Fruit fly (Drosophila melanogaster): ENCODE measurements around the gene CG2076.

The CG2076 gene

DNA sequence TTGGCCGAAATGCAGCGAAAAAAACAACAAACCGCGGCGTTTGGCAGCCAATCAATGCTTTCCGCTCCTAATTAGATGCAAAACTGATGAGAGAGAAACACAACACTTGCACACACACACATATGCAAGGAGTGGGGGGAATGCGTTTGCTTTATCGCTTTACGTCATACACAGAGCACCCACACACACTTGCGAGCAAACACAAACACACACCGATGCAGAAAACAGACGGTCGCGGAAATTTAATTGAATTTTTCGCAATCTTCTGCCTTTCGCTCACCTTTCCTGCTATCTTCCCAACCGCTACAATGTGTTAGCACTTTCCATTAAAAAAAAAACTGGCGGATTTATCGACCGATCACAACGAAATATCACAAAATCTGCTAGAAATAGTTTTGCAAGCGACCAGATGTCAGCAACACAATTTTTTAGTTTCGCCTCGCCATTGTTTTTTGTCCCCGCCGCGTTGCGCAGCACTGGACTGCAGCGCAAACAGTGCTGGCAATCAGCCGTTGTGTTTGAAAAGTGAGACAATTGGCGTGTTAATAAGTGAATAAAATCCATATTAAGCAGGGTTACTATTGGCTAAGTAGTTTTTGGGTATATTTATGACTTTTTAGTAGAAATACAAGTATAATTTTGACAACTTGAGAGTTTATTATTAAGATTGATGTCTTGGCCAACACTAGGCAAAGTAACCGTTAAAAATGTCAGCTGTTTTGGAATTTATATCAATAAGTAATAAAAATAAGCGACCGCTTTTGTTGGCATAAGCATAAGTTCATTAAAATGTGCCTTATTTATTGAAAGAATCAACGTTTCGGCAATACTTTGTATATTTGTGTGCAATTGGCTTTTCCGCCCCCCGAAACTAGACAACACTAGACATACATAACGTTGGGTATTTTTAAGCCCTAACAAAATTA is 46.8 kb downstream of the CG2076 start, which contains the start of gene Klp10A (continued):
- TF ChIP-seq salr (GFP tag; optimal IDR thresholded peaks at IDR 0.05): no peak
- TF ChIP-seq CG11902 (GFP tag; optimal IDR thresholded peaks at IDR 0.05): no peak
- peak; percentile 76 for TF ChIP-seq svp (GFP tag)
- no peak for TF ChIP-seq net (GFP tag; optimal IDR thresholded peaks at IDR 0.05)
- peak; percentile 87 for TF ChIP-seq vri (GFP tag; optimal IDR thresholded peaks at IDR 0.05)
- TF ChIP-seq fd59A (GFP tag; optimal IDR thresholded peaks at IDR 0.05): no peak
- TF ChIP-seq ss (GFP tag; optimal IDR thresholded peaks at IDR 0.05): no peak
- TF ChIP-seq CG7368 (GFP tag; optimal IDR thresholded peaks at IDR 0.05): peak; percentile 34
- TF ChIP-seq Sox15 (GFP tag; optimal IDR thresholded peaks at IDR 0.05): no peak
- no peak for TF ChIP-seq CG3919 (GFP tag; optimal IDR thresholded peaks at IDR 0.05)
- TF ChIP-seq CG11294 (GFP tag; IDR thresholded peaks at IDR 0.05): no peak
- TF ChIP-seq CG10631 (GFP tag; optimal IDR thresholded peaks at IDR 0.05): peak; percentile 36
- no peak for TF ChIP-seq CG6792 (GFP tag; optimal IDR thresholded peaks at IDR 0.05)
- no peak for TF ChIP-seq Ets96B (tag; optimal IDR thresholded peaks at IDR 0.05)
- TF ChIP-seq esn (GFP tag; optimal IDR thresholded peaks at IDR 0.05): peak; percentile 35
- TF ChIP-seq dac (GFP tag; optimal IDR thresholded peaks at IDR 0.05): no peak
- no peak for TF ChIP-seq CG6854 (GFP tag; optimal IDR thresholded peaks at IDR 0.05)
- peak; percentile 37 for TF ChIP-seq topi (GFP tag; optimal IDR thresholded peaks at IDR 0.05)

DNA sequence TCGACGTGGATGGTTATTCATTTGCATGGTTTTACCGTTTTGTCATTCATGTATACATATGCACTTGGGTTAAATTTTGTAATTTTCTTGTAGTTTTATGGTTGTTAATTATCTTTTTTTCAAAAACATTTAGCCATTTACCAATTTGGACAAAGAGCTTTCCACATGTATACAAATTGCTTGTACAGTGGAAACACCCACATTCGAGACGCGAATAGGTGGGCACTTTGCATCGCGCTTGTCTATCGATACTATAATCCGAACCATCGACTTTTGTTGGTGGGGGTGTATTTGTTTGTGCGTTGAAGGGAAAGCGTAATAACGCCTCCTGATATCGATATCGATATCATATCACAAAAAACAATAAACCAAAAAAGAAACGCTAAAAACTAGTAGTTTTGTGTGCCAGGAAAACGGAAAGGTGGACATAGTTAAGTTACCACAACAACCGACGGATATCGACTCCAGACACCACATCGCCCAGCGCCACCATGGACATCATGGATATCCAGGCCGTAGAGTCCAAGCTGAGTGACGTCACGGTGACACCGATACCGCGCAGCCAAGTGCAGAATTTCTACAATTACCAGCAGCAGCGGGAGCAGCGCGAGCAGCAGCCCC is 47.7 kb downstream of the CG2076 start, which contains the start of gene CDK2AP1:
Gene CDK2AP1, plus strand, starts transcription at position 294 of the 621 bp plus-strand sequence.
- TF ChIP-seq CG10631 (GFP tag; optimal IDR thresholded peaks at IDR 0.05): peak; percentile 12
- TF ChIP-seq OdsH (GFP tag; optimal IDR thresholded peaks at IDR 0.05): peak; percentile 3
- peak; percentile 34 for TF ChIP-seq Hr39 (GFP tag; optimal IDR thresholded peaks at IDR 0.05)
- TF ChIP-seq dsx (GFP tag; optimal IDR thresholded peaks at IDR 0.05; ENCODE audit: poor library complexity, severe bottlenecking): peak; percentile 10
- peak; percentile 7 for TF ChIP-seq CG32006 (GFP tag; optimal IDR thresholded peaks at IDR 0.05)
- TF ChIP-seq Sox15 (GFP tag; optimal IDR thresholded peaks at IDR 0.05): no peak
- TF ChIP-seq spab (GFP tag; optimal IDR thresholded peaks at IDR 0.05): no peak
- no peak for TF ChIP-seq net (GFP tag; optimal IDR thresholded peaks at IDR 0.05)
- no peak for TF ChIP-seq CG6163 (GFP tag; IDR thresholded peaks at IDR 0.05)
- TF ChIP-seq fkh (GFP tag; optimal IDR thresholded peaks at IDR 0.05): peak; percentile 6
- peak; percentile 30 for TF ChIP-seq CG3032 (tag; optimal IDR thresholded peaks at IDR 0.05)
- peak; percentile 18 for TF ChIP-seq vri (GFP tag; optimal IDR thresholded peaks at IDR 0.05)
- no peak for TF ChIP-seq CG6808 (GFP tag; optimal IDR thresholded peaks at IDR 0.05)
- no peak for TF ChIP-seq CG34406 (GFP tag; optimal IDR thresholded peaks at IDR 0.05)
- TF ChIP-seq Sox14 (GFP tag; optimal IDR thresholded peaks at IDR 0.05): peak; percentile 54
- peak; percentile 36 for TF ChIP-seq CG31627 (GFP tag; optimal IDR thresholded peaks at IDR 0.05)
- TF ChIP-seq CG16779 (tag; optimal IDR thresholded peaks at IDR 0.05): no peak
- TF ChIP-seq cyc (GFP tag; optimal IDR thresholded peaks at IDR 0.05): peak; percentile 7
- peak; percentile 30 for TF ChIP-seq pdm3 (GFP tag; optimal IDR thresholded peaks at IDR 0.05)
- TF ChIP-seq CG1621 (tag; optimal IDR thresholded peaks at IDR 0.05): peak; percentile 74
- TF ChIP-seq Lpt (GFP tag; optimal IDR thresholded peaks at IDR 0.05): no peak

DNA sequence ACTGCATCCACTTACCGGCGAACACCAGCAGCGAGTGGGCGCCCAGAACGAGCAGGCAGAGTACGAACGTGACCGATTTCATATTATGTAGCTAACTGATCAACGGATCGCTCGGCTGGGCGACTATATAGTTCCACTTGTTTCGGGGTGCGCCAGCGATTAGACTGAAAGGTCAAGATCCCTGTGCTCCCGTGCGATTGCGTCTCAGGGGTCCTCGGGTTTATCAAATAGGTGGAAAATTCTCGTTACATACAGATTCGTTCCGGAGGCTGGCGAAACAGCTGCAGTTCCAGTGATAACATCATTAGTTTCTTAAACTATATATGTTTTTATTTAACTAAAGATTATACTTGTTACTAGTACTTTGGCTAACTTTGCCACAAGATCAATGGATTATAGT is 50.2 kb downstream of the CG2076 start, which contains the start of gene ssp7:
Gene ssp7, minus strand, starts transcription at position 101 of the 400 bp plus-strand sequence.
- TF ChIP-seq Eip93F (GFP tag; optimal IDR thresholded peaks at IDR 0.05) (no peak), achi (GFP tag; optimal IDR thresholded peaks at IDR 0.05) (no peak), CG3032 (tag; optimal IDR thresholded peaks at IDR 0.05) (no peak), CG11902 (GFP tag; optimal IDR thresholded peaks at IDR 0.05) (no peak), CG8632 (GFP tag; optimal IDR thresholded peaks at IDR 0.05) (no peak), CG6808 (GFP tag; optimal IDR thresholded peaks at IDR 0.05) (no peak), ss (GFP tag; optimal IDR thresholded peaks at IDR 0.05) (no peak), CG7368 (GFP tag; optimal IDR thresholded peaks at IDR 0.05) (no peak), net (GFP tag; optimal IDR thresholded peaks at IDR 0.05) (no peak), CG34406 (GFP tag; optimal IDR thresholded peaks at IDR 0.05) (no peak), cyc (GFP tag; optimal IDR thresholded peaks at IDR 0.05) (no peak), dac (GFP tag; optimal IDR thresholded peaks at IDR 0.05) (no peak), pdm3 (GFP tag; optimal IDR thresholded peaks at IDR 0.05) (no peak), acj6 (GFP tag; optimal IDR thresholded peaks at IDR 0.05) (no peak), Sox15 (GFP tag; optimal IDR thresholded peaks at IDR 0.05) (no peak)

Measured in whole organism, prepupa.